Worm (Caenorhabditis elegans) whole organism, young adult: ENCODE results near the gene C53D6.4.

ENCODE experiments used
- B0261.1 ChIP-seq: sonication (generic microtip); optimal IDR thresholded peaks from 2 replicates; lab custom pipeline; 2016; ENCODE audit warnings: mild to moderate bottlenecking, missing genetic modification characterization, moderate library complexity, missing compliant biosample characterization
- B0336.3 ChIP-seq: fragments of 200-800 bp; sonication (Bioruptor generic); IDR thresholded peaks from 2 replicates; pipeline ENCODE4 v1.3.6; 2022; ENCODE audit warnings: missing genetic modification characterization, missing compliant biosample characterization
- F10E7.11 ChIP-seq: sonication (generic microtip); optimal IDR thresholded peaks from 2 replicates; lab custom pipeline; 2017; ENCODE audit warnings: mild to moderate bottlenecking, missing genetic modification characterization, moderate library complexity, missing compliant biosample characterization
- F22D6.2 ChIP-seq: sonication (generic microtip); optimal IDR thresholded peaks from 2 replicates; lab custom pipeline; 2016; ENCODE audit warnings: mild to moderate bottlenecking, missing genetic modification characterization, missing compliant biosample characterization
- F23B12.7 ChIP-seq: sonication (generic microtip); optimal IDR thresholded peaks from 2 replicates; lab custom pipeline; 2017; ENCODE audit warnings: missing genetic modification characterization, mild to moderate bottlenecking, missing compliant biosample characterization, antibody characterized with exemption, moderate library complexity; ENCODE audit not compliant: insufficient read depth
- F37B4.10 ChIP-seq: fragments of 200-800 bp; sonication (Bioruptor generic); IDR thresholded peaks from 2 replicates; pipeline ENCODE4 v1.3.6; 2022; ENCODE audit warnings: missing genetic modification characterization, missing compliant biosample characterization
- F52B5.7 ChIP-seq: sonication (generic microtip); optimal IDR thresholded peaks from 2 replicates; lab custom pipeline; 2016; ENCODE audit warnings: mild to moderate bottlenecking, missing genetic modification characterization, missing compliant biosample characterization
- F57A8.1 ChIP-seq: fragments of 200-800 bp; sonication (Bioruptor generic); optimal IDR thresholded peaks from 2 replicates; lab custom pipeline; 2018; ENCODE audit warnings: mild to moderate bottlenecking, missing genetic modification characterization, moderate library complexity, missing compliant biosample characterization
- F57C9.4 ChIP-seq: sonication (generic microtip); optimal IDR thresholded peaks from 2 replicates; lab custom pipeline; 2017; ENCODE audit warnings: mild to moderate bottlenecking, missing genetic modification characterization, missing compliant biosample characterization
- T07F8.4 ChIP-seq: sonication (generic microtip); optimal IDR thresholded peaks from 2 replicates; lab custom pipeline; 2016; ENCODE audit warnings: mild to moderate bottlenecking, missing genetic modification characterization, moderate library complexity, missing compliant biosample characterization
- Y53G8AR.9 ChIP-seq: fragments of 200-800 bp; sonication (Bioruptor generic); conservative IDR thresholded peaks from 2 replicates; pipeline ENCODE4 v1.3.6; 2022; ENCODE audit warnings: missing genetic modification reagents, missing genetic modification characterization, missing compliant biosample characterization
- Y56A3A.18 ChIP-seq: fragments of 200-800 bp; sonication (Bioruptor generic); IDR thresholded peaks from 2 replicates; pipeline ENCODE4 v1.3.6; 2022; ENCODE audit warnings: missing genetic modification reagents, missing genetic modification characterization, missing compliant biosample characterization
- Y95B8A.8 ChIP-seq: fragments of 200-800 bp; sonication (Bioruptor generic); IDR thresholded peaks from 2 replicates; pipeline ENCODE4 v1.3.6; 2022; ENCODE audit warnings: missing genetic modification reagents, missing genetic modification characterization, missing compliant biosample characterization
- akir-1 ChIP-seq: fragments of 200-800 bp; sonication (Bioruptor generic); optimal IDR thresholded peaks from 2 replicates; lab custom pipeline; 2018; ENCODE audit warnings: mild to moderate bottlenecking, missing genetic modification characterization, moderate library complexity, missing compliant biosample characterization
- aptf-2 ChIP-seq: fragments of 200-800 bp; sonication (Bioruptor generic); conservative IDR thresholded peaks from 2 replicates; pipeline ENCODE4 v1.3.6; 2022; ENCODE audit warnings: missing genetic modification reagents, missing genetic modification characterization, missing compliant biosample characterization
- atf-7 ChIP-seq: sonication (generic microtip); optimal IDR thresholded peaks from 2 replicates; lab custom pipeline; 2017; ENCODE audit warnings: mild to moderate bottlenecking, missing genetic modification characterization, missing compliant biosample characterization
- ccch-3 ChIP-seq: fragments of 200-800 bp; sonication (Bioruptor generic); optimal IDR thresholded peaks from 2 replicates; lab custom pipeline; 2018; ENCODE audit warnings: mild to moderate bottlenecking, missing genetic modification characterization, missing compliant biosample characterization
- ceh-100 ChIP-seq: fragments of 200-800 bp; sonication (Bioruptor generic); IDR thresholded peaks from 2 replicates; pipeline ENCODE4 v1.3.6; 2022; ENCODE audit warnings: missing genetic modification reagents, missing genetic modification characterization, missing compliant biosample characterization
- ceh-40 ChIP-seq: fragments of 200-800 bp; sonication (Bioruptor generic); IDR thresholded peaks from 2 replicates; pipeline ENCODE4 v1.3.6; 2022; ENCODE audit warnings: missing genetic modification characterization, missing compliant biosample characterization
- ceh-79 ChIP-seq: sonication (generic microtip); optimal IDR thresholded peaks from 2 replicates; lab custom pipeline; 2017; ENCODE audit warnings: mild to moderate bottlenecking, missing genetic modification characterization, missing compliant biosample characterization
- ceh-91 ChIP-seq: fragments of 200-800 bp; sonication (Bioruptor generic); IDR thresholded peaks from 2 replicates; pipeline ENCODE4 v1.3.6; 2022; ENCODE audit warnings: missing genetic modification reagents, missing genetic modification characterization, missing compliant biosample characterization
- chd-7 ChIP-seq: sonication (generic microtip); optimal IDR thresholded peaks from 2 replicates; lab custom pipeline; 2016; ENCODE audit warnings: mild to moderate bottlenecking, missing genetic modification characterization, moderate library complexity, missing compliant biosample characterization
- dox-1 ChIP-seq: fragments of 200-800 bp; sonication (Bioruptor generic); IDR thresholded peaks from 2 replicates; pipeline ENCODE4 v1.3.6; 2022; ENCODE audit warnings: missing genetic modification reagents, missing genetic modification characterization, missing compliant biosample characterization
- dpl-1 ChIP-seq: fragments of 150-350 bp; optimal IDR thresholded peaks from 2 replicates; lab custom pipeline; 2014; ENCODE audit warnings: missing biosample characterization, missing genetic modification reagents, missing genetic modification characterization
- ekl-4 ChIP-seq: fragments of 200-800 bp; sonication (Bioruptor generic); IDR thresholded peaks from 2 replicates; pipeline ENCODE4 v1.3.6; 2022; ENCODE audit warnings: missing genetic modification reagents, missing genetic modification characterization, missing compliant biosample characterization
- ets-4 ChIP-seq: fragments of 200-800 bp; sonication (Bioruptor generic); optimal IDR thresholded peaks from 2 replicates; lab custom pipeline; 2018; ENCODE audit warnings: mild to moderate bottlenecking, missing genetic modification characterization, missing compliant biosample characterization
- gei-17 ChIP-seq: fragments of 200-800 bp; sonication (Bioruptor generic); optimal IDR thresholded peaks from 2 replicates; lab custom pipeline; 2018; ENCODE audit warnings: mild to moderate bottlenecking, missing genetic modification characterization, missing compliant biosample characterization
- hlh-26 ChIP-seq: fragments of 200-800 bp; sonication (Bioruptor generic); conservative IDR thresholded peaks from 2 replicates; pipeline ENCODE4 v1.3.6; 2022; ENCODE audit warnings: missing genetic modification reagents, missing genetic modification characterization, missing compliant biosample characterization
- hmg-1.2 ChIP-seq: fragments of 200-800 bp; sonication (Bioruptor generic); IDR thresholded peaks from 2 replicates; pipeline ENCODE4 v1.3.6; 2022; ENCODE audit warnings: missing genetic modification reagents, missing genetic modification characterization, missing compliant biosample characterization
- hmg-20 ChIP-seq: fragments of 200-800 bp; sonication (Bioruptor generic); IDR thresholded peaks from 2 replicates; pipeline ENCODE4 v1.3.6; 2022; ENCODE audit warnings: missing genetic modification reagents, missing genetic modification characterization, missing compliant biosample characterization
- lag-1 ChIP-seq: fragments of 200-800 bp; sonication (Bioruptor generic); IDR thresholded peaks from 2 replicates; pipeline ENCODE4 v1.3.6; 2022; ENCODE audit warnings: missing genetic modification reagents, missing genetic modification characterization, missing compliant biosample characterization
- let-607 ChIP-seq, 2 experiments: fragments of 200-800 bp in 1 of 2; sonication (Bioruptor generic) in 1 of 2; sonication (generic microtip) in 1 of 2; optimal IDR thresholded peaks; 2 replicates each; lab custom pipeline; 2016 to 2018; ENCODE audit warnings: mild to moderate bottlenecking in 2 of 2, missing compliant biosample characterization in 2 of 2, missing genetic modification characterization in 2 of 2, moderate library complexity in 2 of 2, missing genotype in 1 of 2
- lin-54 ChIP-seq: fragments of 200-800 bp; sonication (Bioruptor generic); optimal IDR thresholded peaks from 2 replicates; lab custom pipeline; 2018; ENCODE audit warnings: mild to moderate bottlenecking, missing genetic modification characterization, missing compliant biosample characterization
- madf-6 ChIP-seq: fragments of 200-800 bp; sonication (Bioruptor generic); IDR thresholded peaks from 2 replicates; pipeline ENCODE4 v1.3.6; 2022; ENCODE audit warnings: missing genetic modification reagents, missing genetic modification characterization, missing compliant biosample characterization
- nfya-1 ChIP-seq: sonication (generic microtip); optimal IDR thresholded peaks from 2 replicates; lab custom pipeline; 2017; ENCODE audit warnings: antibody characterized with exemption, missing compliant biosample characterization, missing genetic modification characterization, borderline replicate concordance; ENCODE audit not compliant: insufficient read depth
- nhr-80 ChIP-seq: sonication (generic microtip); optimal IDR thresholded peaks from 2 replicates; lab custom pipeline; 2016; ENCODE audit warnings: missing genetic modification characterization, missing compliant biosample characterization
- pha-4 ChIP-seq: fragments of 150-350 bp; sonication (generic microtip); optimal IDR thresholded peaks from 2 replicates; lab custom pipeline; 2014; ENCODE audit warnings: missing biosample characterization, missing genetic modification reagents, missing genetic modification characterization
- sea-2 ChIP-seq: fragments of 200-800 bp; sonication (Bioruptor generic); IDR thresholded peaks from 2 replicates; pipeline ENCODE4 v1.3.6; 2022; ENCODE audit warnings: missing genetic modification characterization, missing compliant biosample characterization
- somi-1 ChIP-seq: fragments of 200-800 bp; sonication (Bioruptor generic); optimal IDR thresholded peaks from 2 replicates; lab custom pipeline; 2018; ENCODE audit warnings: mild to moderate bottlenecking, missing genetic modification characterization, missing compliant biosample characterization
- sptf-2 ChIP-seq: fragments of 200-800 bp; sonication (Bioruptor generic); optimal IDR thresholded peaks from 2 replicates; lab custom pipeline; 2018; ENCODE audit warnings: mild to moderate bottlenecking, missing genetic modification characterization, missing compliant biosample characterization
- tbx-9 ChIP-seq: sonication (generic microtip); optimal IDR thresholded peaks from 2 replicates; lab custom pipeline; 2016; ENCODE audit warnings: borderline replicate concordance, missing genetic modification characterization, inconsistent platforms, missing compliant biosample characterization
- tlf-1 ChIP-seq: fragments of 200-800 bp; sonication (Bioruptor generic); optimal IDR thresholded peaks from 2 replicates; lab custom pipeline; 2018; ENCODE audit warnings: mild to moderate bottlenecking, missing genetic modification characterization, missing compliant biosample characterization
- unc-130 ChIP-seq: sonication (generic microtip); optimal IDR thresholded peaks from 2 replicates; lab custom pipeline; 2016; ENCODE audit warnings: missing genetic modification reagents, missing genetic modification characterization, missing compliant biosample characterization
- zim-3 ChIP-seq: sonication (generic microtip); optimal IDR thresholded peaks from 2 replicates; lab custom pipeline; 2017; ENCODE audit warnings: mild to moderate bottlenecking, missing genetic modification characterization, moderate library complexity, missing compliant biosample characterization
- ztf-22 ChIP-seq: fragments of 200-800 bp; sonication (Bioruptor generic); optimal IDR thresholded peaks from 2 replicates; lab custom pipeline; 2018; ENCODE audit warnings: mild to moderate bottlenecking, missing genetic modification characterization, moderate library complexity, missing compliant biosample characterization
- ztf-25 ChIP-seq: fragments of 200-800 bp; sonication (Bioruptor generic); IDR thresholded peaks from 2 replicates; pipeline ENCODE4 v1.3.6; 2022; ENCODE audit warnings: missing genetic modification reagents, missing genetic modification characterization, missing compliant biosample characterization
- ztf-28 ChIP-seq: fragments of 200-800 bp; sonication (Bioruptor generic); IDR thresholded peaks from 2 replicates; pipeline ENCODE4 v1.3.6; 2022; ENCODE audit warnings: missing genetic modification reagents, missing genetic modification characterization, missing compliant biosample characterization
- ztf-3 ChIP-seq: fragments of 200-800 bp; sonication (Bioruptor generic); optimal IDR thresholded peaks from 2 replicates; lab custom pipeline; 2018; ENCODE audit warnings: mild to moderate bottlenecking, missing genetic modification characterization, missing compliant biosample characterization

C53D6.4 gene

DNA sequence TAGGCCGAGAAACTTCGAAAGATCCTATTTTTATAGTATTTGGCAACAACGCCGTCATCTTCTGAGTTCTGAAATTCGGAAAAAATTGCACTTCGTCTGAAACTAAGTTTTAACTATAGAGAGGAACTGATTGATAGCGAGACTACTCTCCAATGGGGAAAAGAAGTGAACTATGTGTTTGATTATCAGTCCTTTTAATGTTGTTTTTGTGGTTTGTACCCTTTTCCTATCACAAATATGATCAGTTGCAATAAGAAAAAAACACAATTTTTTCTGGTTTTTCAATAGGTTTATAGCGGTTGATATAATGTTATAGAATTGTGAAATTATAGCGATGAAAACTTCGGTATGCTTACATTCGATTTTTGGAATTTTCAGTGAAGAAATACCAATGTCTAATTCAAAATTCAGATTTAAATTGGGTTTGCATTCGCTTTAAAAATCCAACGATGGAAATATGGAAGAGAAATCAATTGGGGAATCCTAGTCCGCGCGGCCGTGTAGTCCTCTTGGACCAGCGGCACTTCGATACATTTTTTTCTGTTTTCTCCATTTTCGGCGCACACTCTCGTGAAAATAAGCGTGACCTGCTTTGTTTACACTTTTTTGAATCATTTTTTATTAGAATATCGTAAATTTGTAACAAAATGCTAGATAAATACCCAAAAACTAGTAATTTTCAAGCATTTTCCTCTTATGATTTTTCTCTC, 47.3 kb downstream of the C53D6.4 start, which contains the start of gene C53B4.3 (continued):
- TF ChIP-seq let-607 (tag; optimal IDR thresholded peaks at IDR 0.05; lab: Kevin White, UChicago) (peak in 1 of 2 experiments; percentile 55), ets-4 (GFP tag; lab: Kevin White, UChicago) (no peak), nhr-80 (tag; lab: Kevin White, UChicago) (peak; percentile 75), F57C9.4 (tag; lab: Kevin White, UChicago) (no peak), chd-7 (tag; lab: Kevin White, UChicago) (no peak), hmg-20 (GFP tag; lab: Robert Waterston, UW) (no peak), ztf-25 (GFP tag; lab: Robert Waterston, UW) (no peak), ekl-4 (GFP tag; lab: Robert Waterston, UW) (no peak), B0336.3 (GFP tag; lab: Robert Waterston, UW) (no peak), lag-1 (GFP tag; lab: Robert Waterston, UW) (no peak), somi-1 (GFP tag; lab: Kevin White, UChicago) (no peak), F37B4.10 (no peak), ccch-3 (GFP tag; lab: Kevin White, UChicago) (no peak), T07F8.4 (no peak), unc-130 (peak; percentile 49), ceh-100 (no peak), hlh-26 (GFP tag; lab: Robert Waterston, UW) (no peak), gei-17 (GFP tag; lab: Kevin White, UChicago) (no peak), ztf-28 (GFP tag; lab: Robert Waterston, UW) (0 out of 2 replicates have a peak, but pooled peaks have one; percentile 37), lin-54 (GFP tag; lab: Kevin White, UChicago) (peak; percentile 43), pha-4 (no peak), F22D6.2 (no peak), Y53G8AR.9 (0 out of 2 replicates have a peak, but pooled peaks have one; percentile 44), F23B12.7 (tag; lab: Kevin White, UChicago) (peak; percentile 30), B0261.1 (tag; lab: Kevin White, UChicago) (no peak), dox-1 (GFP tag; lab: Robert Waterston, UW) (peak; percentile 55; the same call in 1 of the 2 replicates), ztf-22 (GFP tag; lab: Kevin White, UChicago) (no peak), sptf-2 (GFP tag; lab: Kevin White, UChicago) (no peak), F57A8.1 (GFP tag; lab: Kevin White, UChicago) (no peak), akir-1 (GFP tag; lab: Kevin White, UChicago) (peak; percentile 36), hmg-1.2 (no peak), F10E7.11 (no peak), madf-6 (peak; percentile 67; the same call in 1 of the 2 replicates), nfya-1 (tag; lab: Kevin White, UChicago) (no peak), sea-2 (GFP tag; lab: Robert Waterston, UW) (no peak), Y56A3A.18 (GFP tag; lab: Robert Waterston, UW) (no peak), ceh-91 (GFP tag; lab: Robert Waterston, UW) (peak; percentile 24; the same call in 1 of the 2 replicates), tbx-9 (no peak), ceh-79 (tag; lab: Kevin White, UChicago) (no peak), F52B5.7 (tag; lab: Kevin White, UChicago) (no peak), atf-7 (tag; lab: Kevin White, UChicago) (peak; percentile 47), aptf-2 (GFP tag; lab: Robert Waterston, UW) (0 out of 2 replicates have a peak, but pooled peaks have one; percentile 39), Y95B8A.8 (no peak), dpl-1 (no peak), zim-3 (tag; lab: Kevin White, UChicago) (peak; percentile 22), ztf-3 (GFP tag; lab: Kevin White, UChicago) (no peak), tlf-1 (GFP tag; lab: Kevin White, UChicago) (no peak), ceh-40 (GFP tag; lab: Robert Waterston, UW) (peak; percentile 46; the same call in 1 of the 2 replicates)
